Worm (Caenorhabditis elegans): ENCODE data around the gene M02E1.1.
"Not testable (repeated sequence)": the region's sequence is repeated elsewhere in the genome, so short reads cannot be mapped to it uniquely, and the experiment has no call there.

ce11 chrX:286116-286515, 39.8 kb upstream of the M02E1.1 start, which contains the start of gene Y47C4A.1:
- not testable (repeated sequence) for TF ChIP-seq tbx-37 (GFP tag; conservative IDR thresholded peaks at IDR 0.05); ama-1 (optimal IDR thresholded peaks at IDR 0.05); flt-1 (GFP tag; IDR thresholded peaks at IDR 0.05)
